Worm (Caenorhabditis elegans): Measurements from ENCODE around the gene ubc-23.
A peak's percentile ranks its signal among the peaks of the same experiment; 100 is the strongest.

The ubc-23 gene

DNA sequence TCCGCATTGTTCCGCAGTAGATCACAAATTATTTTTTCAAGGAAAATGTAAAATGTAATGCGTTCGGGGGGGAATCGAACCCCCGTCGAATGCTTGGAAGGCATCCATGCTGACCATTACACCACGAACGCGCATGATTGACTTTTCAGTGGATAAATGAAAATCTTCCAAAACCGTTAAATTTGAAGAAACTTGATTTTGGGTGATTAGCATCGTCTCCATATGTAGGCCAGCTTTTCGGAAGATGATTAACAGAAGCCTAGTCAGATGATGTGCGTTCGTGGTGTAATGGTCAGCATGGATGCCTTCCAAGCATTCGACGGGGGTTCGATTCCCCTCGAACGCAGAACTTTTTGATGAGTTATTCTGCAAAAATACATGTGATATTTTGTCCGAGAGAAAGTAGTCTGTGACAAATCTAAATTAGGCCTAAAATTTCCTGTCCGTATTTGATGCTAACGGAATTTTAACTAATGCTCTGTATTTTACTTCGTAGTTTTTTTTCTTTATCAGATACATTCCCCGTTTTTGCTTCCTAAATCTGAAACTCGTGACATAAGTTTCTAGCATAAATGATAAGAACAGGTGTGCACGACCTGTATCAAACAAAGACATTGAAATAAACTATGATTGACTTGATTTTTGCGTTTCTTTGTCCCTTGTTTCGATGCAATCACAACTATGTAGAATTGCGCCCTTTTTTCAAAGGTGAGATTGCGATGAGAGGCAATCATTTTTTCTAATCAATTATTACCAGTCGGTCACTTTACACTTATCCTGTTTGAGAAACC is 2.6 kb downstream of the ubc-23 start, which contains the start of gene C28G1.10 (continued):
- TF ChIP-seq nhr-102 (tag; optimal IDR thresholded peaks at IDR 0.05) (no peak), arid-1 (GFP tag; conservative IDR thresholded peaks at IDR 0.05) (peak; percentile 72), Y48G9A.11 (GFP tag; IDR thresholded peaks at IDR 0.05) (no peak), egl-43 (GFP tag; IDR thresholded peaks at IDR 0.05) (peak; percentile 87; the same call in 1 of the 2 replicates), Y5F2A.4 (GFP tag; optimal IDR thresholded peaks at IDR 0.05) (peak; percentile 31), pqm-1 (tag; optimal IDR thresholded peaks at IDR 0.05) (peak; percentile 75), ceh-62 (tag; optimal IDR thresholded peaks at IDR 0.05) (no peak), R02D3.7 (tag; optimal IDR thresholded peaks at IDR 0.05) (no peak), jun-1 (tag; optimal IDR thresholded peaks at IDR 0.05) (no peak), egl-27 (tag; optimal IDR thresholded peaks at IDR 0.05) (no peak), nhr-41 (GFP tag; IDR thresholded peaks at IDR 0.05) (no peak), unc-62 (GFP tag; optimal IDR thresholded peaks at IDR 0.05 in 1 of 2) (no peak), unc-62 (tag; optimal IDR thresholded peaks at IDR 0.05) (no peak), fkh-10 (GFP tag; optimal IDR thresholded peaks at IDR 0.05) (no peak), hif-1 (tag; optimal IDR thresholded peaks at IDR 0.05) (no peak), lin-29 (GFP tag; IDR thresholded peaks at IDR 0.05) (peak; percentile 22; the same call in 1 of the 2 replicates), mes-2 (tag; optimal IDR thresholded peaks at IDR 0.05; ENCODE audit: poor library complexity, severe bottlenecking) (peak; percentile 18), nhr-237 (tag; optimal IDR thresholded peaks at IDR 0.05) (no peak), dmd-8 (GFP tag; IDR thresholded peaks at IDR 0.05) (peak; percentile 86; the same call in 1 of the 2 replicates), nhr-28 (tag; optimal IDR thresholded peaks at IDR 0.05) (peak; percentile 69), madf-9 (GFP tag; conservative IDR thresholded peaks at IDR 0.05) (peak; percentile 73; the same call in 1 of the 2 replicates), gei-8 (GFP tag; optimal IDR thresholded peaks at IDR 0.05) (no peak), sdz-12 (GFP tag; optimal IDR thresholded peaks at IDR 0.05) (no peak), ces-1 (GFP tag; optimal IDR thresholded peaks at IDR 0.05) (no peak), ceh-82 (tag; optimal IDR thresholded peaks at IDR 0.05) (no peak), aha-1 (tag) (no peak), tag-97 (GFP tag; IDR thresholded peaks at IDR 0.05) (no peak), nhr-10 (tag; optimal IDR thresholded peaks at IDR 0.05) (no peak), ztf-7 (tag; optimal IDR thresholded peaks at IDR 0.05) (no peak), zfp-2 (tag; optimal IDR thresholded peaks at IDR 0.05) (no peak), tra-1 (GFP tag; IDR thresholded peaks at IDR 0.05) (no peak), ctbp-1 (GFP tag; IDR thresholded peaks at IDR 0.05) (peak; percentile 74), dmd-9 (GFP tag; IDR thresholded peaks at IDR 0.05) (0 out of 2 replicates have a peak, but pooled peaks have one; percentile 34), dmd-6 (GFP tag; IDR thresholded peaks at IDR 0.05) (no peak; the same call in 1 of the 2 replicates), saeg-2 (GFP tag; IDR thresholded peaks at IDR 0.05) (peak; percentile 42; the same call in 1 of the 2 replicates), F37D6.2 (tag; optimal IDR thresholded peaks at IDR 0.05) (no peak), zip-11 (GFP tag; IDR thresholded peaks at IDR 0.05) (peak; percentile 69), F44E2.7 (GFP tag; IDR thresholded peaks at IDR 0.05) (peak; percentile 80), skn-1 (tag; optimal IDR thresholded peaks at IDR 0.05) (no peak), duxl-1 (tag; optimal IDR thresholded peaks at IDR 0.05; ENCODE audit: poor library complexity) (no peak), mep-1 (tag; optimal IDR thresholded peaks at IDR 0.05) (no peak), pha-4 (GFP tag; IDR thresholded peaks at IDR 0.05) (peak; percentile 68; the same call in 1 of the 2 replicates), pha-4 (tag; optimal IDR thresholded peaks at IDR 0.05) (no peak), ZK337.2 (GFP tag; IDR thresholded peaks at IDR 0.05) (peak; percentile 61), nhr-25 (tag; optimal IDR thresholded peaks at IDR 0.05; ENCODE audit: borderline replicate concordance, insufficient read depth) (no peak), snpc-4 (tag; optimal IDR thresholded peaks at IDR 0.05) (no peak), mxl-3 (GFP tag; optimal IDR thresholded peaks at IDR 0.05) (no peak), aly-2 (tag; optimal IDR thresholded peaks at IDR 0.05) (no peak), lir-3 (tag; optimal IDR thresholded peaks at IDR 0.05) (peak; percentile 8), T20F7.1 (GFP tag; optimal IDR thresholded peaks at IDR 0.05) (no peak)
